Worm (Caenorhabditis elegans) whole organism, young adult: ENCODE data around the gene T11G6.2.

Source experiments
- lag-1 ChIP-seq: fragments of 200-800 bp; sonication (Bioruptor generic); IDR thresholded peaks from 2 replicates; pipeline ENCODE4 v1.3.6; 2022; ENCODE audit warnings: missing genetic modification reagents, missing genetic modification characterization, missing compliant biosample characterization
- let-607 ChIP-seq, 2 experiments: fragments of 200-800 bp in 1 of 2; sonication (Bioruptor generic) in 1 of 2; sonication (generic microtip) in 1 of 2; optimal IDR thresholded peaks; 2 replicates each; lab custom pipeline; 2016 to 2018; ENCODE audit warnings: mild to moderate bottlenecking in 2 of 2, missing compliant biosample characterization in 2 of 2, missing genetic modification characterization in 2 of 2, moderate library complexity in 2 of 2, missing genotype in 1 of 2
- lin-35 ChIP-seq, 3 experiments: fragments of 150-350 bp in 2 of 3; sonication (generic microtip) in 1 of 3; optimal IDR thresholded peaks; 2 replicates each; lab custom pipeline; 2014 to 2018; ENCODE audit warnings: missing biosample characterization in 3 of 3, missing genetic modification characterization in 3 of 3, missing genetic modification reagents in 3 of 3
- pha-4 ChIP-seq: fragments of 150-350 bp; sonication (generic microtip); optimal IDR thresholded peaks from 2 replicates; lab custom pipeline; 2014; ENCODE audit warnings: missing biosample characterization, missing genetic modification reagents, missing genetic modification characterization
- snpc-4 ChIP-seq, 5 experiments: fragments of 150-350 bp in 1 of 5; sonication (generic microtip) in 4 of 5; optimal IDR thresholded peaks; 2 replicates each; lab custom pipeline; 2014 to 2018; ENCODE audit warnings: missing genetic modification characterization in 5 of 5, missing biosample characterization in 3 of 5, antibody characterized with exemption in 2 of 5, mild to moderate bottlenecking in 2 of 5, missing compliant biosample characterization in 2 of 5, missing genotype in 2 of 5, moderate library complexity in 2 of 5, missing genetic modification reagents in 1 of 5
- unc-62 ChIP-seq: fragments of 150-350 bp; optimal IDR thresholded peaks from 2 replicates; lab custom pipeline; 2014; ENCODE audit warnings: missing biosample characterization, missing genetic modification reagents, missing genetic modification characterization

DNA sequence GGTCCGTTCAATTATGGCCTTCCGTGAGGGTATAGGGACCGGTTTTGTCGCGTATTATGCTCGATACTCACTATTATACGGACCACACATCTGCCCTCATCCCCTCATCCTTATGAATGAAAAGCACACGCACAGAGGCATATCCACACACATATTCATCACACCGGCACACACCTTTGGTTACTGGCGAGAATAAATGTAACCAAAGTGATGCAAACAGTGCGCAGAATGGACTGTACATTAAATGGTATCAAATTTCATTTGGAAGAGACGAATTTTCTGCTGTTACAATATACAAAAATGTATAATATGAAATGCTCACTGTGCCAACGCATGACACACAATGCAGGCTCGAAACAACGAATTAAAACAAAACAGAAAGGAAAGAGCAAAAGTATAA, 11.3 kb upstream of the T11G6.2 start:
- TF ChIP-seq unc-62 = no peak
- TF ChIP-seq pha-4 (tag; lab: Kevin White, UChicago) = no peak
- no peak for TF ChIP-seq lag-1 (GFP tag; lab: Robert Waterston, UW)
- TF ChIP-seq snpc-4 (GFP tag; optimal IDR thresholded peaks at IDR 0.05; lab: Kevin White, UChicago) = no peak
- no peak for TF ChIP-seq snpc-4 (tag; optimal IDR thresholded peaks at IDR 0.05; lab: Kevin White, UChicago)
- no peak for TF ChIP-seq let-607 (tag; optimal IDR thresholded peaks at IDR 0.05; lab: Kevin White, UChicago)
- no peak for TF ChIP-seq lin-35 (GFP tag; optimal IDR thresholded peaks at IDR 0.05; lab: Kevin White, UChicago)
